Fruit fly (Drosophila melanogaster) Kc167 (cell line): ENCODE measurements around the gene CG9777.

Experiments
- Sin3A ChIP-seq: fragments of >200 bp; optimal IDR thresholded peaks from 2 replicates; lab custom pipeline; 2018; ENCODE audit warnings: missing external identifiers
- h ChIP-seq: fragments of >200 bp; optimal IDR thresholded peaks from 3 replicates; lab custom pipeline; 2018; ENCODE audit warnings: missing external identifiers
- psq ChIP-seq: fragments of >200 bp; optimal IDR thresholded peaks from 2 replicates; lab custom pipeline; 2017; ENCODE audit warnings: missing external identifiers

DNA sequence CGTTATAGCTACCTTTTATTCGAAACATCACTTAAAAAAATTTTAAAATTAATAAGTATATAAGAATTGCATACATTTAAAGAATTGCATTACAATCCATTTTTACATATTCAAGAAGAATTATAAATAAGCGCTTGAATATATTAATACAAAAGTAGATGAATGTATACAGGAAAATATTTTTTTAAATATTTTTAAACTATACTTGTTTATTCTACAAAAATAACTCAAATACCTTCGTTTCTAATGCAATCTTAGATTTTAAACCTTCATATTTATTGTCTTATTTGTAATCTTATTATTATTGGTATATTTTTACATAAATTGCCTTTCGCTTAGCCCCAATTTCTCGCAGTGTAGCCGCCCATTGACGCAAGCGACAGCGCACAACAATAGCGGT is 45.1 kb upstream of the CG9777 start:
- no peak for TF ChIP-seq Sin3A (lab: Kevin White, UChicago)
- TF ChIP-seq psq (lab: Kevin White, UChicago), result no peak
- no peak for TF ChIP-seq h (lab: Kevin White, UChicago)
